Worm (Caenorhabditis elegans): ENCODE measurements around the gene msp-19.

Gene msp-19

DNA sequence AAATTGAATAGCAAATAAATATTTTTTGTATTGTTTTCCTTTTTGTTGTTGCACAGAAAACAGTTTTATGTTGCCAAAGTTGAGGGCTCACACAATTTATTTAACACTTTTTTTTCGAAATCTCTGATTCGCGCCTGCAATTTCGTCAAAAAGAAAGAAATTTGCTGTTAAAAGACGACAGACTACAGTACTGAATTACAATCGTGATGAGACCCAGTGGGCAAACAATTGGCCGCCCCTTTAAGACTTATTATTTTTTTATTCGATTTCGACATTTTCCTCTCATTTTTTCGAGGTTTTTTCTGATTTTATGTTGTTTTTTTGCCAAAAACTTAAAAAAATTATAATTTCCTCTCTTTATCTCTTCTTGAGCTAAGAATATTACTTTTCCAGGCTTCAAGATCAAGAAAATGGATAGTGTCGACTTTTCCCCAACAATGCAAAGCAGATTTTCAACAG is 13.8 kb downstream of the msp-19 start, which contains the start of gene slfl-4:
slfl-4 (plus strand) TSS at position 409 of the 459 bp plus-strand sequence.
- TF ChIP-seq pha-2 (tag; optimal IDR thresholded peaks at IDR 0.05) (no peak), ceh-45 (GFP tag; IDR thresholded peaks at IDR 0.05) (no peak)

DNA sequence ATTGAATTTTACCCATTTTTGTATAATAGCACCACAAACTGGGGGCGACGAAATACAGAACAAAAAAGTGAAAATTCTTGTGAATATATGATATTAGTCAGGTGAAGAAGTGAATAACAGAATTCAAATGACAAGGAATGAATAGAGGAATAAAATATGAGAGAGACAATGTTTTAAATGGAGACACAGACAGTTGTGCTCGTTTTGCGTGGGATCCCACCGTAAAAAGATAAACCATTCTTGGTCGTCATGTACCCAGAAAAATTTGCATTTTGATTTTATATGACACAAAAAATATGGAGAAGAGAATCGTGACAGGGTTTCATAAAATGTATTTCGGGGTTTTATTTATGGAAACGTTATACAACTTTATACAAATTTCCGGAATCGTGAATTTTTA is 17.4 kb downstream of the msp-19 start, which contains the start of gene F36H12.17:
F36H12.17 (minus strand) TSS at position 101 of the 400 bp plus-strand sequence.
- no peak for TF ChIP-seq C38D4.7 (GFP tag; optimal IDR thresholded peaks at IDR 0.05)
- no peak for TF ChIP-seq tbx-7 (tag; optimal IDR thresholded peaks at IDR 0.05)
- no peak for TF ChIP-seq odd-2 (tag; optimal IDR thresholded peaks at IDR 0.05)
- TF ChIP-seq hlh-8 (tag; optimal IDR thresholded peaks at IDR 0.05), result no peak
- TF ChIP-seq nhr-11 (tag; optimal IDR thresholded peaks at IDR 0.05), result no peak
- TF ChIP-seq ceh-45 (GFP tag; IDR thresholded peaks at IDR 0.05), result no peak
- no peak for TF ChIP-seq K09A11.1 (tag; optimal IDR thresholded peaks at IDR 0.05; ENCODE audit: insufficient read depth)
- TF ChIP-seq ceh-48 (tag; optimal IDR thresholded peaks at IDR 0.05), result no peak
- no peak for TF ChIP-seq pqm-1 (tag; optimal IDR thresholded peaks at IDR 0.05)
- no peak for TF ChIP-seq unc-86 (tag; optimal IDR thresholded peaks at IDR 0.05)
- no peak for TF ChIP-seq fkh-6 (tag; optimal IDR thresholded peaks at IDR 0.05)
- TF ChIP-seq syd-9 (tag; optimal IDR thresholded peaks at IDR 0.05), result no peak
- TF ChIP-seq fax-1 (tag; optimal IDR thresholded peaks at IDR 0.05), result no peak
- no peak for TF ChIP-seq ets-4 (tag; optimal IDR thresholded peaks at IDR 0.05)
- no peak for TF ChIP-seq T23F11.4 (GFP tag; optimal IDR thresholded peaks at IDR 0.05)
- TF ChIP-seq ztf-16 (tag; optimal IDR thresholded peaks at IDR 0.05), result no peak
- no peak for TF ChIP-seq F13H6.1 (tag; optimal IDR thresholded peaks at IDR 0.05)
- TF ChIP-seq npax-4 (tag; optimal IDR thresholded peaks at IDR 0.05), result no peak
- TF ChIP-seq rnt-1 (tag; optimal IDR thresholded peaks at IDR 0.05), result no peak

DNA sequence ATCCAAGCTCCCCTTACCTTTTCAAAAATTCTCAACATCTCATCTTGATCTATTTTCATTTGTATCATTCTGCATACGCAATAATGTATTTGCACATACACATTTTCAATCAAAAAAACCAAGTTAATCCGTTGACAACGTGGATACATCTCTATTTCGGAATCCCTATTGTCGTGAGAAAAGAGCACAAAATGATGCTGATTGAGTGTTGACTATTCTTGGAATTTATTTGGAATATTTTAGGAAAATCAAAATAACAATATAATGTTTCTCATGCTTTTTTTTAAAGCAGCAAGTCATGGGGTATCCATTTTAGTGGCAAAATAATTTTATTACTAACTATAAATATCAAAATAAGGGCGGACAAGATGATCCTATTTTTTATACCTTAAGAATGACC is 21.1 kb downstream of the msp-19 start:
- TF ChIP-seq lim-6 (tag; optimal IDR thresholded peaks at IDR 0.05) (no peak), dve-1 (tag; optimal IDR thresholded peaks at IDR 0.05) (no peak), nhr-232 (tag; optimal IDR thresholded peaks at IDR 0.05) (no peak), mec-3 (tag; optimal IDR thresholded peaks at IDR 0.05; ENCODE audit: borderline replicate concordance) (no peak), hlh-8 (tag; optimal IDR thresholded peaks at IDR 0.05) (no peak), pag-3 (tag; optimal IDR thresholded peaks at IDR 0.05; ENCODE audit: borderline replicate concordance) (no peak), dmd-4 (tag; optimal IDR thresholded peaks at IDR 0.05; ENCODE audit: borderline replicate concordance) (no peak), tbx-7 (tag; optimal IDR thresholded peaks at IDR 0.05) (no peak), fkh-10 (GFP tag; optimal IDR thresholded peaks at IDR 0.05) (no peak), ttx-3 (tag; optimal IDR thresholded peaks at IDR 0.05) (no peak), zip-5 (tag; optimal IDR thresholded peaks at IDR 0.05) (no peak), sox-4 (tag; optimal IDR thresholded peaks at IDR 0.05) (no peak), elt-4 (tag; optimal IDR thresholded peaks at IDR 0.05) (no peak), C08G9.2 (tag; optimal IDR thresholded peaks at IDR 0.05) (no peak), ceh-45 (GFP tag; IDR thresholded peaks at IDR 0.05) (no peak), syd-9 (tag; optimal IDR thresholded peaks at IDR 0.05) (no peak), pax-1 (tag; optimal IDR thresholded peaks at IDR 0.05) (no peak), madf-2 (tag; optimal IDR thresholded peaks at IDR 0.05) (no peak), ceh-22 (tag; optimal IDR thresholded peaks at IDR 0.05) (no peak)

DNA sequence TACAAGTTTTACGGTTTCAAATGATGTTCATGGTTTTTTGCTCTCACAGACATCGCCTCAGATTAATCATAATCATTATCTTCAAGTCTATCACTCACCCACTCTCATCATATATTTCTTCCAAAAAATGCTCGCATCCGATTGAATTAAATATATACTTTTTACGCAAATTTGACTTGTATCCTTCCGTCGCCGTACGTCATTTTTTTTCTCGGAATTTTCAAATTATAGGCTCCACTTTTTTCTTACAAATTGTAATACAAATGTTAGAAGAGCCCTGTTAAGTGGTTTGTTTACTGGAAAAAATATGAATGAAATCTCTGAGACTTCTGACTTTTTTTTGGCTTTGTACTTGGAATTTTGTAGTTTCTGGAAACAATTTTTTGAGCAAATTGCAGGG is 26.8 kb downstream of the msp-19 start:
- TF ChIP-seq tbx-7 (tag; optimal IDR thresholded peaks at IDR 0.05) (no peak), eyg-1 (tag; optimal IDR thresholded peaks at IDR 0.05) (no peak), T23F11.4 (GFP tag; optimal IDR thresholded peaks at IDR 0.05) (no peak), zip-5 (tag; optimal IDR thresholded peaks at IDR 0.05) (no peak), ceh-19 (GFP tag; optimal IDR thresholded peaks at IDR 0.05) (no peak), pha-2 (tag; optimal IDR thresholded peaks at IDR 0.05) (no peak), ceh-34 (tag; optimal IDR thresholded peaks at IDR 0.05) (no peak), ahr-1 (tag; optimal IDR thresholded peaks at IDR 0.05) (no peak), unc-86 (tag; optimal IDR thresholded peaks at IDR 0.05) (no peak), K02D7.2 (tag; optimal IDR thresholded peaks at IDR 0.05) (no peak), mec-3 (tag; optimal IDR thresholded peaks at IDR 0.05; ENCODE audit: borderline replicate concordance) (no peak), nfya-1 (tag; optimal IDR thresholded peaks at IDR 0.05) (no peak), unc-42 (tag; optimal IDR thresholded peaks at IDR 0.05) (no peak), gmeb-2 (tag; optimal IDR thresholded peaks at IDR 0.05) (no peak), rnt-1 (tag; optimal IDR thresholded peaks at IDR 0.05) (no peak), fax-1 (tag; optimal IDR thresholded peaks at IDR 0.05) (no peak), ref-2 (tag; optimal IDR thresholded peaks at IDR 0.05) (no peak), Y22D7AL.16 (tag; optimal IDR thresholded peaks at IDR 0.05) (no peak)
